Worm (Caenorhabditis elegans): ENCODE results near the gene C15H11.10.
A peak's percentile ranks its signal among the peaks of the same experiment; 100 is the strongest.

Gene C15H11.10

ce11 chrV:14358577-14358976 is 33.4 kb upstream of the C15H11.10 start, which contains the start of gene Y49A3A.4 (continued):
- TF ChIP-seq Y75B8A.6 (GFP tag; IDR thresholded peaks at IDR 0.05) (no peak), unc-39 (tag; optimal IDR thresholded peaks at IDR 0.05) (no peak), daf-19 (GFP tag; conservative IDR thresholded peaks at IDR 0.05) (no peak), nhr-11 (tag; optimal IDR thresholded peaks at IDR 0.05) (no peak), egl-27 (tag; optimal IDR thresholded peaks at IDR 0.05) (no peak), nhr-25 (tag; optimal IDR thresholded peaks at IDR 0.05; ENCODE audit: borderline replicate concordance, insufficient read depth) (no peak), ceh-82 (tag; optimal IDR thresholded peaks at IDR 0.05) (no peak), dmd-8 (GFP tag; IDR thresholded peaks at IDR 0.05) (no peak), zfp-2 (tag; optimal IDR thresholded peaks at IDR 0.05) (no peak), lir-3 (tag; optimal IDR thresholded peaks at IDR 0.05) (no peak), sdz-12 (GFP tag; optimal IDR thresholded peaks at IDR 0.05) (no peak), nhr-77 (tag; optimal IDR thresholded peaks at IDR 0.05) (no peak), fkh-10 (GFP tag; optimal IDR thresholded peaks at IDR 0.05) (no peak), T20F7.1 (GFP tag; optimal IDR thresholded peaks at IDR 0.05) (no peak), Y105C5A.15 (GFP tag; IDR thresholded peaks at IDR 0.05) (no peak), mdt-29 (GFP tag; IDR thresholded peaks at IDR 0.05) (no peak), D1046.2 (GFP tag; IDR thresholded peaks at IDR 0.05) (no peak), lim-7 (GFP tag; IDR thresholded peaks at IDR 0.05) (no peak), vab-7 (GFP tag; IDR thresholded peaks at IDR 0.05) (no peak), ZK546.5 (tag; optimal IDR thresholded peaks at IDR 0.05) (no peak), ztf-7 (tag; optimal IDR thresholded peaks at IDR 0.05) (no peak), lin-38 (GFP tag; IDR thresholded peaks at IDR 0.05) (no peak; the same call in 1 of the 2 replicates), R02D3.7 (tag; optimal IDR thresholded peaks at IDR 0.05) (no peak), F26F4.8 (GFP tag; conservative IDR thresholded peaks at IDR 0.05) (no peak), unc-62 (GFP tag; optimal IDR thresholded peaks at IDR 0.05 in 1 of 2) (no peak), unc-62 (tag; optimal IDR thresholded peaks at IDR 0.05) (no peak), ctbp-1 (GFP tag; IDR thresholded peaks at IDR 0.05) (no peak), hlh-11 (tag; optimal IDR thresholded peaks at IDR 0.05) (peak; percentile 23), madf-5 (GFP tag; IDR thresholded peaks at IDR 0.05) (no peak), aly-2 (tag; optimal IDR thresholded peaks at IDR 0.05) (no peak), spr-3 (GFP tag; optimal IDR thresholded peaks at IDR 0.05) (peak; percentile 11), aha-1 (tag) (no peak), php-3 (GFP tag; IDR thresholded peaks at IDR 0.05) (no peak)

ce11 chrV:14361973-14362372 is 30.0 kb upstream of the C15H11.10 start:
- no peak for TF ChIP-seq ces-1 (GFP tag; optimal IDR thresholded peaks at IDR 0.05)
- 0 out of 2 replicates have a peak, but pooled peaks have one; percentile 12 for TF ChIP-seq egl-43 (GFP tag; IDR thresholded peaks at IDR 0.05)
- no peak for TF ChIP-seq D1046.2 (GFP tag; IDR thresholded peaks at IDR 0.05)

ce11 chrV:14364586-14365248 is 27.2 kb upstream of the C15H11.10 start:
- TF ChIP-seq lsy-2 (tag; optimal IDR thresholded peaks at IDR 0.05) (peak; percentile 51 to 88), ceh-20 (GFP tag; IDR thresholded peaks at IDR 0.05) (0 out of 2 replicates have a peak, but pooled peaks have one; percentile 30), zfp-3 (GFP tag; conservative IDR thresholded peaks at IDR 0.05) (0 out of 2 replicates have a peak, but pooled peaks have one; percentile 8), nhr-77 (tag; optimal IDR thresholded peaks at IDR 0.05) (no peak), nhr-6 (tag; optimal IDR thresholded peaks at IDR 0.05) (peak; percentile 57), hif-1 (tag; optimal IDR thresholded peaks at IDR 0.05) (no peak), D1046.2 (GFP tag; IDR thresholded peaks at IDR 0.05) (no peak), nhr-28 (tag; optimal IDR thresholded peaks at IDR 0.05) (peak; percentile 26), T26A8.4 (GFP tag; IDR thresholded peaks at IDR 0.05) (peak; percentile 25; the same call in 1 of the 2 replicates), nhr-48 (tag; optimal IDR thresholded peaks at IDR 0.05) (peak; percentile 38), dve-1 (tag; optimal IDR thresholded peaks at IDR 0.05; ENCODE audit: insufficient read depth) (peak; percentile 7), Y105C5A.15 (GFP tag; IDR thresholded peaks at IDR 0.05) (no peak), nhr-111 (GFP tag; optimal IDR thresholded peaks at IDR 0.05) (peak; percentile 22), pqm-1 (tag; optimal IDR thresholded peaks at IDR 0.05) (no peak), daf-12 (tag; optimal IDR thresholded peaks at IDR 0.05) (no peak), fkh-10 (GFP tag; optimal IDR thresholded peaks at IDR 0.05) (no peak), mep-1 (tag; optimal IDR thresholded peaks at IDR 0.05) (peak; percentile 52), F37D6.2 (tag; optimal IDR thresholded peaks at IDR 0.05) (no peak), daf-19 (GFP tag; conservative IDR thresholded peaks at IDR 0.05) (peak; percentile 68; the same call in 1 of the 2 replicates)

Data from whole organism, L4 larva.